Fruit fly (Drosophila melanogaster) whole organism, embryonic: ENCODE measurements around the gene Dph3.

Source experiments
- Adf1 ChIP-seq: fragments of 200-800 bp; sonication (Bioruptor generic); IDR thresholded peaks from 2 replicates; pipeline ENCODE4 v1.3.6; 2022; ENCODE audit warnings: missing biosample characterization, missing genetic modification characterization
- B-H1 ChIP-seq: fragments of 200-800 bp; sonication (Bioruptor generic); IDR thresholded peaks from 3 replicates; pipeline ENCODE4 v1.3.6; 2022; ENCODE audit warnings: missing biosample characterization, missing genetic modification characterization
- CG10147 ChIP-seq: fragments of 200-800 bp; sonication (Bioruptor generic); optimal IDR thresholded peaks from 2 replicates; lab custom pipeline; 2019; ENCODE audit warnings: missing biosample characterization, mild to moderate bottlenecking, missing genetic modification characterization, moderate library complexity
- CG10543 ChIP-seq: fragments of 200-800 bp; sonication (Bioruptor generic); optimal IDR thresholded peaks from 3 replicates; lab custom pipeline; 2017; ENCODE audit warnings: missing biosample characterization, mild to moderate bottlenecking, missing genetic modification characterization, moderate library complexity
- CG11093 ChIP-seq: fragments of 200-800 bp; sonication (Bioruptor generic); IDR thresholded peaks from 3 replicates; pipeline ENCODE4 v1.3.6; 2022; ENCODE audit warnings: missing biosample characterization, missing genetic modification characterization
- CG12219 ChIP-seq: fragments of 200-800 bp; sonication (Bioruptor generic); optimal IDR thresholded peaks from 3 replicates; lab custom pipeline; 2018; ENCODE audit warnings: missing biosample characterization, mild to moderate bottlenecking, missing genetic modification characterization
- CG13894 ChIP-seq: fragments of 200-800 bp; sonication (Bioruptor generic); optimal IDR thresholded peaks from 3 replicates; lab custom pipeline; 2018; ENCODE audit warnings: missing biosample characterization, mild to moderate bottlenecking, missing genetic modification characterization, moderate library complexity
- CG1529 ChIP-seq: fragments of 200-800 bp; sonication (Bioruptor generic); optimal IDR thresholded peaks from 3 replicates; lab custom pipeline; 2018; ENCODE audit warnings: missing biosample characterization, missing genetic modification characterization
- CG17359 ChIP-seq: fragments of 200-800 bp; sonication (Bioruptor generic); optimal IDR thresholded peaks from 3 replicates; lab custom pipeline; 2018; ENCODE audit warnings: missing biosample characterization, mild to moderate bottlenecking, missing genetic modification characterization, moderate library complexity
- CG17912 ChIP-seq: fragments of 200-800 bp; sonication (Bioruptor generic); optimal IDR thresholded peaks from 2 replicates; lab custom pipeline; 2018; ENCODE audit warnings: missing biosample characterization, mild to moderate bottlenecking, missing genetic modification characterization
- CG1832 ChIP-seq: fragments of 200-800 bp; sonication (Bioruptor generic); optimal IDR thresholded peaks from 2 replicates; lab custom pipeline; 2017; ENCODE audit warnings: missing biosample characterization, mild to moderate bottlenecking, missing genetic modification characterization, inconsistent platforms
- CG30020 ChIP-seq: fragments of 200-800 bp; optimal IDR thresholded peaks from 2 replicates; lab custom pipeline; 2019; ENCODE audit warnings: missing biosample characterization, mild to moderate bottlenecking, missing genetic modification characterization, moderate library complexity
- CG3163 ChIP-seq: fragments of 200-800 bp; sonication (Bioruptor generic); optimal IDR thresholded peaks from 3 replicates; lab custom pipeline; 2016; ENCODE audit warnings: missing biosample characterization, missing genetic modification characterization
- CG32767 ChIP-seq: fragments of 200-800 bp; sonication (Bioruptor generic); IDR thresholded peaks from 2 replicates; pipeline ENCODE4 v1.3.6; 2022; ENCODE audit warnings: missing biosample characterization, missing genetic modification characterization
- CG3838 ChIP-seq: fragments of 200-800 bp; sonication (Bioruptor generic); optimal IDR thresholded peaks from 3 replicates; lab custom pipeline; 2016; ENCODE audit warnings: missing biosample characterization, missing genetic modification characterization
- CG7839 ChIP-seq: fragments of 200-800 bp; sonication (Bioruptor generic); optimal IDR thresholded peaks from 3 replicates; lab custom pipeline; 2018; ENCODE audit warnings: missing biosample characterization, mild to moderate bottlenecking, missing genetic modification characterization, moderate library complexity
- CG8089 ChIP-seq: fragments of 200-800 bp; sonication (Bioruptor generic); optimal IDR thresholded peaks from 3 replicates; lab custom pipeline; 2016; ENCODE audit warnings: missing biosample characterization, missing genetic modification characterization
- CG9609 ChIP-seq: fragments of 200-800 bp; sonication (Bioruptor generic); optimal IDR thresholded peaks from 3 replicates; lab custom pipeline; 2016; ENCODE audit warnings: missing biosample characterization, missing genetic modification characterization
- Camta ChIP-seq: fragments of 200-800 bp; sonication (Bioruptor generic); optimal IDR thresholded peaks from 2 replicates; lab custom pipeline; 2016; ENCODE audit warnings: missing biosample characterization, missing genetic modification characterization
- Dll ChIP-seq: fragments of 200-800 bp; sonication (Bioruptor generic); IDR thresholded peaks from 4 replicates; pipeline ENCODE4 v1.3.6; 2022; ENCODE audit warnings: missing biosample characterization, missing genetic modification characterization; ENCODE audit not compliant: partially characterized antibody
- Dref ChIP-seq: fragments of 200-800 bp; sonication (Bioruptor generic); IDR thresholded peaks from 2 replicates; pipeline ENCODE4 v1.3.6; 2022; ENCODE audit warnings: missing biosample characterization, missing genetic modification characterization
- ERR ChIP-seq: fragments of 200-800 bp; sonication (Bioruptor generic); optimal IDR thresholded peaks from 2 replicates; lab custom pipeline; 2016; ENCODE audit warnings: missing biosample characterization, missing genetic modification characterization
- Elba2 ChIP-seq: fragments of 200-800 bp; sonication (Bioruptor generic); optimal IDR thresholded peaks from 3 replicates; lab custom pipeline; 2016; ENCODE audit warnings: missing biosample characterization, missing genetic modification characterization
- Fer3 ChIP-seq: fragments of 200-800 bp; sonication (Bioruptor generic); optimal IDR thresholded peaks from 2 replicates; lab custom pipeline; 2018; ENCODE audit warnings: missing biosample characterization, mild to moderate bottlenecking, missing genetic modification characterization, moderate library complexity
- Hey ChIP-seq: fragments of 200-800 bp; sonication (Bioruptor generic); optimal IDR thresholded peaks from 3 replicates; lab custom pipeline; 2018; ENCODE audit warnings: missing biosample characterization, mild to moderate bottlenecking, missing genetic modification characterization
- Hmr ChIP-seq: fragments of 200-800 bp; sonication (Bioruptor generic); optimal IDR thresholded peaks from 3 replicates; lab custom pipeline; 2017; ENCODE audit warnings: mild to moderate bottlenecking, missing biosample characterization, missing genetic modification reagents, missing genetic modification characterization
- Hmx ChIP-seq: fragments of 200-800 bp; sonication (Bioruptor generic); optimal IDR thresholded peaks from 2 replicates; lab custom pipeline; 2016; ENCODE audit warnings: missing biosample characterization, missing genetic modification characterization
- Hr78 ChIP-seq, 2 experiments: fragments of 200-800 bp in 1 of 2; fragments of >200 bp in 1 of 2; sonication (Bioruptor generic) in 1 of 2; optimal IDR thresholded peaks; 2 replicates each; lab custom pipeline; 2017 to 2019; ENCODE audit warnings: missing biosample characterization in 2 of 2, missing genetic modification characterization in 2 of 2, mild to moderate bottlenecking in 1 of 2, moderate library complexity in 1 of 2
- Six4 ChIP-seq: fragments of 200-800 bp; sonication (Bioruptor generic); optimal IDR thresholded peaks from 2 replicates; lab custom pipeline; 2016; ENCODE audit warnings: missing biosample characterization, missing genetic modification characterization
- Sox102F ChIP-seq: fragments of 200-800 bp; sonication (Bioruptor generic); optimal IDR thresholded peaks from 2 replicates; lab custom pipeline; 2018; ENCODE audit warnings: missing biosample characterization, mild to moderate bottlenecking, missing genetic modification characterization, moderate library complexity
- Vsx1 ChIP-seq: fragments of 200-800 bp; sonication (Bioruptor generic); optimal IDR thresholded peaks from 2 replicates; lab custom pipeline; 2017; ENCODE audit warnings: missing biosample characterization, mild to moderate bottlenecking, missing genetic modification characterization, missing genetic modification reagents
- Xrp1 ChIP-seq: fragments of 200-800 bp; sonication (Bioruptor generic); IDR thresholded peaks from 2 replicates; pipeline ENCODE4 v1.3.6; 2022; ENCODE audit warnings: missing biosample characterization, missing genetic modification characterization
- aop ChIP-seq: fragments of 200-800 bp; sonication (Bioruptor generic); IDR thresholded peaks from 2 replicates; pipeline ENCODE4 v1.3.6; 2022; ENCODE audit warnings: missing biosample characterization, missing genetic modification characterization
- ara ChIP-seq: fragments of 200-800 bp; sonication (Bioruptor generic); IDR thresholded peaks from 2 replicates; pipeline ENCODE4 v1.3.6; 2022; ENCODE audit warnings: missing biosample characterization, missing genetic modification characterization
- cwo ChIP-seq: fragments of 200-800 bp; sonication (Bioruptor generic); optimal IDR thresholded peaks from 3 replicates; lab custom pipeline; 2017; ENCODE audit warnings: missing biosample characterization, missing genetic modification characterization, mild to moderate bottlenecking, moderate library complexity, missing genetic modification reagents
- danr ChIP-seq: fragments of 200-800 bp; sonication (Bioruptor generic); IDR thresholded peaks from 2 replicates; pipeline ENCODE4 v1.3.6; 2022; ENCODE audit warnings: missing biosample characterization, missing genetic modification characterization
- dpn ChIP-seq, 2 experiments: fragments of 200-800 bp; sonication (Bioruptor generic); optimal IDR thresholded peaks; 3 replicates each; lab custom pipeline; 2016; ENCODE audit warnings: missing biosample characterization in 2 of 2, missing genetic modification characterization in 2 of 2
- dysf ChIP-seq: fragments of 200-800 bp; sonication (Bioruptor generic); IDR thresholded peaks from 3 replicates; pipeline ENCODE4 v1.3.6; 2022; ENCODE audit warnings: missing biosample characterization, missing genetic modification characterization
- eyg ChIP-seq: fragments of 200-800 bp; sonication (Bioruptor generic); optimal IDR thresholded peaks from 3 replicates; lab custom pipeline; 2016; ENCODE audit warnings: missing biosample characterization, missing genetic modification characterization
- gsb-n ChIP-seq: fragments of 200-800 bp; sonication (Bioruptor generic); optimal IDR thresholded peaks from 3 replicates; lab custom pipeline; 2018; ENCODE audit warnings: missing biosample characterization, mild to moderate bottlenecking, missing genetic modification characterization
- jing ChIP-seq: fragments of 200-800 bp; sonication (Bioruptor generic); optimal IDR thresholded peaks from 2 replicates; lab custom pipeline; 2018; ENCODE audit warnings: missing biosample characterization, mild to moderate bottlenecking, missing genetic modification characterization
- lbe ChIP-seq: fragments of 200-800 bp; sonication (Bioruptor generic); optimal IDR thresholded peaks from 2 replicates; lab custom pipeline; 2016; ENCODE audit warnings: missing biosample characterization, mild to moderate bottlenecking, missing genetic modification characterization
- otp ChIP-seq: fragments of 200-800 bp; sonication (Bioruptor generic); IDR thresholded peaks from 3 replicates; pipeline ENCODE4, ENCODE4 v1.3.6; 2022; ENCODE audit warnings: missing biosample characterization, missing genetic modification characterization
- sens ChIP-seq: fragments of 200-800 bp; sonication (Bioruptor generic); peaks from one replicate; lab custom pipeline; 2016; ENCODE audit warnings: missing biosample characterization, missing genetic modification characterization
- sim ChIP-seq: fragments of 200-800 bp; sonication (Bioruptor generic); IDR thresholded peaks from 2 replicates; pipeline ENCODE4 v1.3.6; 2022; ENCODE audit warnings: missing biosample characterization, missing genetic modification characterization
- slbo ChIP-seq: fragments of 200-800 bp; sonication (Bioruptor generic); IDR thresholded peaks from 2 replicates; pipeline ENCODE4 v1.3.6; 2022; ENCODE audit warnings: missing biosample characterization, missing genetic modification characterization
- sqz ChIP-seq: fragments of 200-800 bp; sonication (Bioruptor generic); optimal IDR thresholded peaks from 3 replicates; lab custom pipeline; 2018; ENCODE audit warnings: missing biosample characterization, mild to moderate bottlenecking, missing genetic modification characterization
- zen ChIP-seq: fragments of 200-800 bp; sonication (Bioruptor generic); optimal IDR thresholded peaks from 3 replicates; lab custom pipeline; 2018; ENCODE audit warnings: missing biosample characterization, mild to moderate bottlenecking, missing genetic modification characterization, moderate library complexity

Gene Dph3

DNA sequence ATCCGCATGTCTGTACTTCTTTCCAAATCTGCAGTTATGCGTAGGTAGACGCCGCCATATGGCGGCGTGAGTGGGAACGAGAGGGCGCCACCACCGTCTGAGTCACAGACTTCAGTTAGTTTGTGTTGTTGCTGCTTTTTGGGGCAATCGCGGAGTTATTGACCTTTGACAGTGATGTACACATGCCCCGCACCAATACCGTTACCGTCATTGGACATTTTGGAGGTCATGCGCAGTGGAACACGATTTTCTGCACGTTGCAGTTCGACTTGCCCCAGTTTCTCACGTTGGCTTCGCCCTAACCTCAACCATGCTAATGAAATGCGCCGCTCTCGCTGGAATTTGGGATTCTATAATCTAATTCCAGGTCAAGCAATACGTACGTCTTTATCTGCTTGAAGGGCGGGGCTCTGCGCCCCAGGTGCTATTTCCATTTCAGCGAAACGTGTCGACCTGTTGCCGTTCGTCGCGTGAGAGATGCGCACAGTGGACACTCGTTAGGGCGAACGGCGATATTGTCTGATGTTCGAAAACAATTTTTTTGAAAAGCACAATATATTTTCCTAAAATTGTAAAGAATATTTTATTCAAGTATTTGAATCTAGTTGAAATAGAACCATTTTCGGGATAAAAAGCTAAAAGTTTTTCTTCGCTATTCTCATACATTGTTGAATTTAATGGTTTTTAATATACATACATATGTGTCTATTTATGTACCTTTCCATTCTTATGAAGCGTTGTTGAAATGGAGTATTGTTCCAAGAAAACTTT, 20.2 kb upstream of the Dph3 start (continued):
- peak; percentile 45 for TF ChIP-seq lbe
- TF ChIP-seq Dll (GFP tag; lab: Robert Waterston, UW): 0 out of 4 replicates have a peak, but pooled peaks have one; percentile 20
- TF ChIP-seq Six4 (GFP tag; lab: Kevin White, UChicago): peak; percentile 60
- TF ChIP-seq CG30020 (tag; lab: Kevin White, UChicago): peak; percentile 10
- peak; percentile 67 for TF ChIP-seq ara (GFP tag; lab: Robert Waterston, UW)
- peak; percentile 43 for TF ChIP-seq CG12219 (GFP tag; lab: Kevin White, UChicago)
- TF ChIP-seq Adf1 (GFP tag; lab: Robert Waterston, UW): peak; percentile 33; the same call in 1 of the 2 replicates
- no peak for TF ChIP-seq Hmx (GFP tag; lab: Kevin White, UChicago)
- peak; percentile 45 for TF ChIP-seq gsb-n (tag; lab: Kevin White, UChicago)
- TF ChIP-seq CG17912 (GFP tag; lab: Kevin White, UChicago): no peak
- TF ChIP-seq slbo: peak; percentile 90
- peak; percentile 42 for TF ChIP-seq Vsx1
- peak; percentile 94 for TF ChIP-seq CG13894 (tag; lab: Kevin White, UChicago)
- TF ChIP-seq dpn (GFP tag; optimal IDR thresholded peaks at IDR 0.05; lab: Kevin White, UChicago): peak; percentile 78 to 86
- TF ChIP-seq Sox102F: peak; percentile 75
- peak; percentile 92 for TF ChIP-seq sens (GFP tag; lab: Kevin White, UChicago)
- TF ChIP-seq CG1832 (GFP tag; lab: Kevin White, UChicago): peak; percentile 43
- TF ChIP-seq CG3838 (GFP tag; lab: Kevin White, UChicago): peak; percentile 36
- peak; percentile 18; the same call in 1 of the 2 replicates for TF ChIP-seq Dref (GFP tag; lab: Robert Waterston, UW)
- peak; percentile 53 for TF ChIP-seq CG10147 (GFP tag; lab: Kevin White, UChicago)
- TF ChIP-seq CG3163 (GFP tag; lab: Kevin White, UChicago): peak; percentile 34
- no peak for TF ChIP-seq danr (GFP tag; lab: Robert Waterston, UW)
- no peak; the same call in 2 of the 3 replicates for TF ChIP-seq otp (GFP tag; lab: Robert Waterston, UW)
- peak; percentile 29 for TF ChIP-seq eyg (GFP tag; lab: Kevin White, UChicago)
- TF ChIP-seq CG17359: peak; percentile 73
- TF ChIP-seq jing (GFP tag; lab: Kevin White, UChicago): no peak
- TF ChIP-seq Xrp1 (GFP tag; lab: Robert Waterston, UW): peak; percentile 77
- peak; percentile 96 for TF ChIP-seq cwo (GFP tag; lab: Kevin White, UChicago)
- TF ChIP-seq aop: no peak
- TF ChIP-seq Hr78 (GFP tag; optimal IDR thresholded peaks at IDR 0.05; lab: Kevin White, UChicago): peak in 1 of 2 experiments; percentile 97
- TF ChIP-seq CG1529: peak; percentile 11
- peak; percentile 10 for TF ChIP-seq sqz (GFP tag; lab: Kevin White, UChicago)
- TF ChIP-seq Hey (tag; lab: Kevin White, UChicago): peak; percentile 69
- TF ChIP-seq ERR: peak; percentile 30
- TF ChIP-seq CG10543: peak; percentile 84
- peak; percentile 19 for TF ChIP-seq CG8089
- peak; percentile 34 for TF ChIP-seq Camta
- TF ChIP-seq Hmr: peak; percentile 76
- TF ChIP-seq Elba2: no peak
- peak; percentile 53 for TF ChIP-seq CG32767 (GFP tag; lab: Robert Waterston, UW)
- TF ChIP-seq CG7839 (tag; lab: Kevin White, UChicago): peak; percentile 75
- peak; percentile 53 for TF ChIP-seq zen (tag; lab: Kevin White, UChicago)
- no peak for TF ChIP-seq sim (GFP tag; lab: Robert Waterston, UW)
- peak; percentile 65; the same call in 2 of the 3 replicates for TF ChIP-seq B-H1 (GFP tag; lab: Robert Waterston, UW)
- peak; percentile 82 for TF ChIP-seq dysf (GFP tag; lab: Robert Waterston, UW)
- peak; percentile 57; the same call in 1 of the 3 replicates for TF ChIP-seq CG11093 (GFP tag; lab: Robert Waterston, UW)
- TF ChIP-seq CG9609 (GFP tag; lab: Kevin White, UChicago): peak; percentile 62
- peak; percentile 82 for TF ChIP-seq Fer3
